Fruit fly (Drosophila melanogaster) whole organism, wandering third instar larva: ENCODE results near the gene CkIIbeta.
A peak's percentile ranks its signal among the peaks of the same experiment; 100 is the strongest.

Experiments used
- Abd-B ChIP-seq: fragments of >200 bp; optimal IDR thresholded peaks from 2 replicates; lab custom pipeline; 2017; ENCODE audit warnings: missing biosample characterization, missing genetic modification characterization
- CG32264 ChIP-seq: fragments of 200-800 bp; sonication (Bioruptor generic); optimal IDR thresholded peaks from 2 replicates; lab custom pipeline; 2016; ENCODE audit warnings: missing biosample characterization, missing genetic modification characterization
- CG9705 ChIP-seq: fragments of 200-800 bp; sonication (Bioruptor generic); optimal IDR thresholded peaks from 2 replicates; lab custom pipeline; 2018; ENCODE audit warnings: missing biosample characterization, mild to moderate bottlenecking, missing genetic modification characterization
- CrebA ChIP-seq: fragments of 200-800 bp; sonication (Bioruptor generic); optimal IDR thresholded peaks from 2 replicates; lab custom pipeline; 2016; ENCODE audit warnings: missing biosample characterization, mild to moderate bottlenecking, missing genetic modification characterization, borderline replicate concordance
- Dfd ChIP-seq: fragments of >200 bp; optimal IDR thresholded peaks from 2 replicates; lab custom pipeline; 2017; ENCODE audit warnings: missing biosample characterization, missing genetic modification characterization
- Dif ChIP-seq: fragments of 200-275, 200-300 bp; sonication (Bioruptor generic); optimal IDR thresholded peaks from 2 replicates; lab custom pipeline; 2018; ENCODE audit warnings: missing biosample characterization, missing genetic modification characterization; ENCODE audit not compliant: partially characterized antibody
- HLH106 ChIP-seq: fragments of 200-800 bp; optimal IDR thresholded peaks from 3 replicates; lab custom pipeline; 2019; ENCODE audit warnings: missing biosample characterization, mild to moderate bottlenecking, missing genetic modification characterization, moderate library complexity
- Hnf4 ChIP-seq: fragments of 200-800 bp; sonication (Bioruptor generic); optimal IDR thresholded peaks from 2 replicates; lab custom pipeline; 2016; ENCODE audit warnings: missing biosample characterization, mild to moderate bottlenecking, missing genetic modification characterization
- Hr78 ChIP-seq: fragments of >200 bp; optimal IDR thresholded peaks from 2 replicates; lab custom pipeline; 2017; ENCODE audit warnings: missing biosample characterization, missing genetic modification characterization
- Hr83 ChIP-seq: fragments of 200-300 bp; sonication (Bioruptor generic); optimal IDR thresholded peaks from 2 replicates; lab custom pipeline; 2016; ENCODE audit warnings: missing biosample characterization, mild to moderate bottlenecking, missing genetic modification characterization, moderate library complexity; ENCODE audit not compliant: poor library complexity, severe bottlenecking
- Jra ChIP-seq: sonication (Bioruptor generic); optimal IDR thresholded peaks from 2 replicates; lab custom pipeline; 2016; ENCODE audit warnings: missing biosample characterization, missing genetic modification characterization
- Mio ChIP-seq: sonication (Bioruptor generic); optimal IDR thresholded peaks from 2 replicates; lab custom pipeline; 2016; ENCODE audit warnings: missing biosample characterization, missing genetic modification characterization
- Myc ChIP-seq: fragments of >200 bp; optimal IDR thresholded peaks from 2 replicates; lab custom pipeline; 2017
- N ChIP-seq: fragments of >200 bp; optimal IDR thresholded peaks from 2 replicates; lab custom pipeline; 2018; ENCODE audit warnings: missing biosample characterization, missing external identifiers, missing genetic modification characterization
- OdsH ChIP-seq: fragments of 200-800 bp; sonication (Bioruptor generic); optimal IDR thresholded peaks from 2 replicates; lab custom pipeline; 2016; ENCODE audit warnings: missing biosample characterization, mild to moderate bottlenecking, missing genetic modification characterization
- Rel ChIP-seq, 2 experiments: fragments of 200-800 bp; sonication (Bioruptor generic) in 1 of 2; optimal IDR thresholded peaks; 2 replicates in 1 of 2; 3 replicates in 1 of 2; lab custom pipeline; 2016 to 2019; ENCODE audit warnings: mild to moderate bottlenecking in 2 of 2, missing biosample characterization in 2 of 2, missing genetic modification characterization in 2 of 2, moderate library complexity in 1 of 2
- Sp1 ChIP-seq: fragments of 200-800 bp; sonication (Bioruptor generic); optimal IDR thresholded peaks from 3 replicates; lab custom pipeline; 2019; ENCODE audit warnings: missing biosample characterization, mild to moderate bottlenecking, missing genetic modification characterization, moderate library complexity
- Vsx2 ChIP-seq: fragments of 200-300, 225-300 bp; sonication (Bioruptor generic); optimal IDR thresholded peaks from 2 replicates; lab custom pipeline; 2018; ENCODE audit warnings: missing biosample characterization, missing genetic modification characterization; ENCODE audit not compliant: partially characterized antibody
- br ChIP-seq: fragments of 200-800 bp; sonication (Bioruptor generic); optimal IDR thresholded peaks from 2 replicates; lab custom pipeline; 2016; ENCODE audit warnings: missing biosample characterization, missing genetic modification characterization
- brk ChIP-seq: fragments of 200-800 bp; sonication (Bioruptor generic); optimal IDR thresholded peaks from 2 replicates; lab custom pipeline; 2016; ENCODE audit warnings: missing biosample characterization, mild to moderate bottlenecking, missing genetic modification characterization
- dl ChIP-seq, 2 experiments: fragments of 175-275, 200-275 bp in 1 of 2; fragments of 200-275 bp in 1 of 2; sonication (Bioruptor generic); optimal IDR thresholded peaks; lab custom pipeline; 2018; ENCODE audit warnings: mild to moderate bottlenecking in 2 of 2, missing biosample characterization in 2 of 2, missing genetic modification characterization in 2 of 2, moderate library complexity in 2 of 2; ENCODE audit not compliant: partially characterized antibody in 2 of 2, insufficient read depth in 1 of 2
- dmrt93B ChIP-seq: fragments of 200-800 bp; sonication (Bioruptor generic); optimal IDR thresholded peaks from 2 replicates; lab custom pipeline; 2018; ENCODE audit warnings: missing biosample characterization, mild to moderate bottlenecking, missing genetic modification characterization
- dsf ChIP-seq: sonication (Bioruptor generic); optimal IDR thresholded peaks from 2 replicates; lab custom pipeline; 2016; ENCODE audit warnings: missing biosample characterization, missing genetic modification characterization, borderline replicate concordance
- foxo ChIP-seq, 2 experiments: fragments of 200-800 bp; sonication (Bioruptor generic); optimal IDR thresholded peaks; 2 replicates in 1 of 2; 3 replicates in 1 of 2; lab custom pipeline; 2016 to 2017; ENCODE audit warnings: missing biosample characterization in 2 of 2, missing genetic modification characterization in 2 of 2
- fru ChIP-seq: fragments of 200-800 bp; sonication (Bioruptor generic); optimal IDR thresholded peaks from 3 replicates; lab custom pipeline; 2016; ENCODE audit warnings: missing biosample characterization, mild to moderate bottlenecking, missing genetic modification characterization
- h ChIP-seq: fragments of 200-800 bp; sonication (Bioruptor generic); optimal IDR thresholded peaks from 3 replicates; lab custom pipeline; 2016; ENCODE audit warnings: missing biosample characterization, mild to moderate bottlenecking, missing genetic modification characterization
- jim ChIP-seq: fragments of 175-275, 200-325 bp; sonication (Bioruptor generic); optimal IDR thresholded peaks from 2 replicates; lab custom pipeline; 2016; ENCODE audit warnings: missing biosample characterization, mild to moderate bottlenecking, missing genetic modification characterization
- lola ChIP-seq: fragments of >200 bp; optimal IDR thresholded peaks from 2 replicates; lab custom pipeline; 2017; ENCODE audit warnings: missing biosample characterization, missing genetic modification characterization
- psq ChIP-seq: fragments of 200-800 bp; sonication (Bioruptor generic); optimal IDR thresholded peaks from 3 replicates; lab custom pipeline; 2017; ENCODE audit warnings: missing biosample characterization, mild to moderate bottlenecking, missing genetic modification characterization, moderate library complexity
- rgr ChIP-seq: fragments of 200-800 bp; sonication (Bioruptor generic); optimal IDR thresholded peaks from 3 replicates; lab custom pipeline; 2016; ENCODE audit warnings: missing biosample characterization, mild to moderate bottlenecking, missing genetic modification characterization
- sage ChIP-seq: fragments of 200-800 bp; sonication (Bioruptor generic); optimal IDR thresholded peaks from 2 replicates; lab custom pipeline; 2016; ENCODE audit warnings: missing biosample characterization, mild to moderate bottlenecking, missing genetic modification characterization
- sv ChIP-seq: fragments of 200-800 bp; sonication (Bioruptor generic); optimal IDR thresholded peaks from 3 replicates; lab custom pipeline; 2016; ENCODE audit warnings: missing biosample characterization, missing genetic modification characterization
- usp ChIP-seq: fragments of >200 bp; optimal IDR thresholded peaks from 2 replicates; lab custom pipeline; 2017; ENCODE audit warnings: missing biosample characterization, missing genetic modification characterization
- woc ChIP-seq: sonication (Bioruptor generic); optimal IDR thresholded peaks from 2 replicates; lab custom pipeline; 2016; ENCODE audit warnings: missing biosample characterization, mild to moderate bottlenecking, missing genetic modification characterization

The CkIIbeta gene

DNA sequence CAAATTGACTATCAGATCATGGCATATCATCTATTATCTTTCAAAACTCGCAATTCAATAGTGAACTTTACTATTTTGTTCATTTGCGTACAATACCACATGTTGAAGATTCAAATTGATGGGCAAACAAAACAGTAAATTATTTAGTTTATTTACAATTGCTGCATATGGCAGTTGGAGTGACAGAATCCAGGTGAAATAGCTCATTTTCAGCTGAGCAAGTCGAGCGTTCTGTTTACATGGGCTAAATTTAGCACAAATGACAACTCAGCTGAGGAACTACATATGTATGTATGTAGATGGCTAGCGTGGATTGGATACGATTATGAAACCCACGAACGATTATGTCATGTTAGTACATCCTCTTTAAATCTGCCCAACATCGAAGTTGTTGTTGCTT, 20.5 kb downstream of the CkIIbeta start:
- TF ChIP-seq Hnf4 (peak; percentile 36), HLH106 (tag; lab: Kevin White, UChicago) (no peak), psq (GFP tag; lab: Kevin White, UChicago) (no peak), Dfd (GFP tag; lab: Kevin White, UChicago) (no peak), CG32264 (GFP tag; lab: Kevin White, UChicago) (no peak), CG9705 (GFP tag; lab: Kevin White, UChicago) (no peak), dmrt93B (GFP tag; lab: Kevin White, UChicago) (no peak), jim (GFP tag; lab: Kevin White, UChicago) (no peak), sv (GFP tag; lab: Kevin White, UChicago) (no peak), Dif (GFP tag; lab: Kevin White, UChicago) (no peak), fru (GFP tag; lab: Kevin White, UChicago) (no peak), brk (GFP tag; lab: Kevin White, UChicago) (no peak), dsf (no peak), N (GFP tag; lab: Kevin White, UChicago) (no peak), Sp1 (GFP tag; lab: Kevin White, UChicago) (peak; percentile 40), Abd-B (GFP tag; lab: Kevin White, UChicago) (no peak), h (GFP tag; lab: Kevin White, UChicago) (peak; percentile 33), Hr83 (GFP tag; lab: Kevin White, UChicago) (peak; percentile 31), woc (GFP tag; lab: Kevin White, UChicago) (no peak), OdsH (GFP tag; lab: Kevin White, UChicago) (no peak), CrebA (GFP tag; lab: Kevin White, UChicago) (no peak), Hr78 (GFP tag; lab: Kevin White, UChicago) (no peak), foxo (GFP tag; optimal IDR thresholded peaks at IDR 0.05; lab: Kevin White, UChicago) (no peak), usp (GFP tag; lab: Kevin White, UChicago) (no peak), dl (GFP tag; optimal IDR thresholded peaks at IDR 0.05; lab: Kevin White, UChicago; ENCODE audit: insufficient read depth in 1 of 2, partially characterized antibody in 2 of 2) (no peak), br (GFP tag; lab: Kevin White, UChicago) (no peak), Jra (GFP tag; lab: Kevin White, UChicago) (no peak), rgr (no peak)

DNA sequence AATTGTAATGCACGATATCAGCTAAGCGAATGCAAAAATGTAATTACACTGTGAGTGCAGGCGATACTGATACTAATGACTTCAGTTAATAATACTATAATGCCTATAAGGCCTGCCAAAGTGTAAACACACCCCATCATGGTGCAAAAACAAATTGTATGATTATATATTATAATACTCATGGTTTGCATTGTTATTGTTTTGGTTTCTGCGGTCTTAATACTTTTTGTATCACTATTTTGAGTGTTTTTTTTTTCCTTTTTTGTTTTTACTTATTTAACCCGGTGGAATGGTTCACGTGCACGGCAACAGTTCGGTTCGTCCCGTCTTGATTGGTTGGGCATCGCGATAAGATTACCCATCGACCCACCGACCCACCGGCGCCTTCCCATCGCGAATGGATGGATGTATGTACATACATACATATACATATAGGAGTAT, 21.4 kb downstream of the CkIIbeta start:
- TF ChIP-seq Myc (lab: Kevin White, UChicago) (no peak), psq (GFP tag; lab: Kevin White, UChicago) (no peak), dl (GFP tag; optimal IDR thresholded peaks at IDR 0.05; lab: Kevin White, UChicago; ENCODE audit: insufficient read depth in 1 of 2, partially characterized antibody in 2 of 2) (no peak), sv (GFP tag; lab: Kevin White, UChicago) (no peak), sage (GFP tag; lab: Kevin White, UChicago) (no peak), Abd-B (GFP tag; lab: Kevin White, UChicago) (no peak), Vsx2 (GFP tag; lab: Kevin White, UChicago) (no peak), HLH106 (tag; lab: Kevin White, UChicago) (no peak), Rel (GFP tag; optimal IDR thresholded peaks at IDR 0.05; lab: Kevin White, UChicago) (no peak), Rel (tag; optimal IDR thresholded peaks at IDR 0.05; lab: Kevin White, UChicago) (no peak), lola (GFP tag; lab: Kevin White, UChicago) (no peak), h (GFP tag; lab: Kevin White, UChicago) (no peak), Mio (GFP tag; lab: Kevin White, UChicago) (no peak), CG32264 (GFP tag; lab: Kevin White, UChicago) (no peak), brk (GFP tag; lab: Kevin White, UChicago) (no peak), rgr (no peak)
